Worm (Caenorhabditis elegans) whole organism, early embryonic: ENCODE results near the gene kin-29.
"Not testable (repeated sequence)": the region's sequence is repeated elsewhere in the genome, so short reads cannot be mapped to it uniquely, and the experiment has no call there.

Experiments
- B0310.2 ChIP-seq: sonication (generic microtip); optimal IDR thresholded peaks from 2 replicates; lab custom pipeline; 2016; ENCODE audit warnings: mild to moderate bottlenecking, missing genetic modification characterization, missing compliant biosample characterization
- F13C5.2 ChIP-seq: sonication (generic microtip); optimal IDR thresholded peaks from 2 replicates; lab custom pipeline; 2017; ENCODE audit warnings: mild to moderate bottlenecking, missing genetic modification characterization, inconsistent platforms, missing compliant biosample characterization
- aly-1 ChIP-seq: sonication (generic microtip); optimal IDR thresholded peaks from 2 replicates; lab custom pipeline; 2016; ENCODE audit warnings: missing genetic modification characterization, missing compliant biosample characterization
- ama-1 ChIP-seq: fragments of 150-350 bp; optimal IDR thresholded peaks from 2 replicates; lab custom pipeline; 2014
- ceh-13 ChIP-seq: fragments of 200-800 bp; sonication (Bioruptor generic); optimal IDR thresholded peaks from 2 replicates; lab custom pipeline; 2018; ENCODE audit warnings: mild to moderate bottlenecking, missing genetic modification characterization, missing compliant biosample characterization
- ceh-36 ChIP-seq: sonication (generic microtip); optimal IDR thresholded peaks from 2 replicates; lab custom pipeline; 2016; ENCODE audit warnings: missing genetic modification characterization, inconsistent platforms, missing compliant biosample characterization
- ets-7 ChIP-seq: sonication (generic microtip); optimal IDR thresholded peaks from 2 replicates; lab custom pipeline; 2016; ENCODE audit warnings: missing genotype, missing genetic modification characterization, missing compliant biosample characterization
- flt-1 ChIP-seq: fragments of 200-800 bp; sonication (Bioruptor generic); IDR thresholded peaks from 2 replicates; pipeline ENCODE4 v1.3.6; 2022; ENCODE audit warnings: missing genetic modification characterization, missing compliant biosample characterization
- hmbx-1 ChIP-seq: sonication (generic microtip); optimal IDR thresholded peaks from 2 replicates; lab custom pipeline; 2016; ENCODE audit warnings: mild to moderate bottlenecking, missing genetic modification characterization, missing compliant biosample characterization
- hmg-4 ChIP-seq: fragments of 200-800 bp; sonication (Bioruptor generic); optimal IDR thresholded peaks from 2 replicates; lab custom pipeline; 2018; ENCODE audit warnings: mild to moderate bottlenecking, missing genetic modification characterization, missing compliant biosample characterization
- hnd-1 ChIP-seq: sonication (generic microtip); optimal IDR thresholded peaks from 2 replicates; lab custom pipeline; 2016; ENCODE audit warnings: missing genetic modification characterization, missing compliant biosample characterization
- pes-1 ChIP-seq: fragments of 200-800 bp; sonication (Bioruptor generic); IDR thresholded peaks from 2 replicates; pipeline ENCODE4 v1.3.6; 2022; ENCODE audit warnings: missing genetic modification reagents, missing genetic modification characterization, missing compliant biosample characterization
- scrt-1 ChIP-seq: fragments of 200-800 bp; sonication (Bioruptor generic); IDR thresholded peaks from 2 replicates; pipeline ENCODE4 v1.3.6; 2022; ENCODE audit warnings: missing genetic modification characterization, missing compliant biosample characterization
- sea-1 ChIP-seq: fragments of 200-800 bp; sonication (Bioruptor generic); conservative IDR thresholded peaks from 2 replicates; pipeline ENCODE4 v1.3.6; 2022; ENCODE audit warnings: missing genetic modification characterization, missing compliant biosample characterization
- tbx-11 ChIP-seq: fragments of 200-800 bp; sonication (Bioruptor generic); IDR thresholded peaks from 2 replicates; pipeline ENCODE4 v1.3.6; 2022; ENCODE audit warnings: missing genetic modification characterization, missing compliant biosample characterization
- tbx-37 ChIP-seq: fragments of 200-800 bp; sonication (Bioruptor generic); conservative IDR thresholded peaks from 2 replicates; pipeline ENCODE4 v1.3.6; 2022; ENCODE audit warnings: missing genetic modification reagents, missing genetic modification characterization, missing compliant biosample characterization
- tra-4 ChIP-seq: sonication (generic microtip); optimal IDR thresholded peaks from 2 replicates; lab custom pipeline; 2017; ENCODE audit warnings: missing genetic modification characterization, missing compliant biosample characterization

The kin-29 gene

DNA sequence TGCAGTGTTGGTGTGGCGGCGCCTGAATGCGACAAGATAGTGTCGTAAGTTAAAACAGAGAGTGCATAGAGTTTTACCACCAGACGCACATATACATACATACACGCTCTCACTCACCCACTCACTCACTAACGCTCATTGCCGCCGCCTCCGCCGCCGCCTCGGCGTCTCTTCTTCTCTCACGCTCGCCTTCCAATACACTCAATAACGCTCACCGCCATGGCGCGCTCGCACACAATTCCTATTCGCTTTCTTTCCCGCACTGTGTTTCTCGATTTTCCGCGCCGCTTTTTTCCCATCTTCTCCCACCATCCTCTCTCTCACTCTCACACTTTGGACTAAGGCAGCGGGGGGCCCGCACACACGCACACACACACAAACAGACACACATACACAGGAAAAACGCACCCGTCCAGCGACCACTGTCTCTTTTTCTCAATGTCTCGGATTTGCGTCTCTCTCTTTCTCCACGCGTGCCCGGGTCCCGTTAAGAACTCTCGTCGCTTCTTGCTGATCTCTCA lies at the start of gene kin-29:
Gene kin-29, minus strand, starts transcription at position 51 of the 521 bp plus-strand sequence.
- TF ChIP-seq hmg-4 (peak; percentile 94), aly-1 (tag; lab: Kevin White, UChicago) (peak; percentile 85), hnd-1 (peak; percentile 12), ama-1 (lab: Kevin White, UChicago) (no peak), F13C5.2 (tag; lab: Kevin White, UChicago) (peak; percentile 82), ceh-13 (GFP tag; lab: Kevin White, UChicago) (no peak), ets-7 (no peak), tbx-11 (GFP tag; lab: Robert Waterston, UW) (no peak), sea-1 (no peak), B0310.2 (tag; lab: Kevin White, UChicago) (no peak), ceh-36 (tag; lab: Kevin White, UChicago) (no peak), scrt-1 (GFP tag; lab: Robert Waterston, UW) (peak; percentile 38; the same call in 1 of the 2 replicates), flt-1 (GFP tag; lab: Robert Waterston, UW) (peak; percentile 3; the same call in 1 of the 2 replicates), tra-4 (tag; lab: Kevin White, UChicago) (peak; percentile 50)

DNA sequence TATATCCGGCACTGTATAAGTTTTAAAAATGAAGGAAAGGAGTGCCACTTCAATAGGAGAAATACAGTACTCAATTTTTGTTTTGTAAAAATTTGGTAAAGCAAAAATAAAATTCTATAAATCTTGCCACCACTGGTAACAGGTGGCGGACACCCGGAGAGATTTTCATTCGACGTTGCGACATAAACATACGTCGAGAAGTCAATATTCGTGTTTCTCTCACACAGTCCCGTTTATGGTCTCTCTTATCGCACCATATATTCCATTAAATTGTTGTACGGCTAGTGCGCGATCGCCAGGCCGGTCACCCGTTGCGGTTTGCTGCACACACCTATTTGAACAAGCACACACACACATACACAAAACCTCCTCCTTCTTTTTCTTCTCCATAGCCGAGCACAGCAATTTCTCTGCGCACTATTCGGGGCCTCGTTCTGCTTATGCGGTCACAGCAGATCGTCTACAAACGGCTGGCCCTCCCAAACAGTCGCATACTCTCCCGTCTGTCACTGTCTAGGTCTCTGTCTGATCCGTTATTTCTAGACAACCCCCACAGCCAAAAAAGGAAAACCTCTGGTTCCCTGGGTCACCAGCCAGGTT lies 48.8 kb upstream of the kin-29 start:
- no peak for TF ChIP-seq tbx-37 (GFP tag; lab: Robert Waterston, UW)
- 0 out of 2 replicates have a peak, but pooled peaks have one; percentile 25 for TF ChIP-seq flt-1 (GFP tag; lab: Robert Waterston, UW)
- no peak for TF ChIP-seq ets-7
- TF ChIP-seq ama-1 (lab: Kevin White, UChicago) = no peak
- TF ChIP-seq ceh-36 (tag; lab: Kevin White, UChicago) = no peak
- TF ChIP-seq ceh-13 (GFP tag; lab: Kevin White, UChicago) = no peak
- TF ChIP-seq F13C5.2 (tag; lab: Kevin White, UChicago) = peak; percentile 19
- TF ChIP-seq hnd-1 = no peak
- TF ChIP-seq hmg-4 = peak; percentile 80
- no peak for TF ChIP-seq pes-1 (GFP tag; lab: Robert Waterston, UW)
- TF ChIP-seq tra-4 (tag; lab: Kevin White, UChicago) = no peak

DNA sequence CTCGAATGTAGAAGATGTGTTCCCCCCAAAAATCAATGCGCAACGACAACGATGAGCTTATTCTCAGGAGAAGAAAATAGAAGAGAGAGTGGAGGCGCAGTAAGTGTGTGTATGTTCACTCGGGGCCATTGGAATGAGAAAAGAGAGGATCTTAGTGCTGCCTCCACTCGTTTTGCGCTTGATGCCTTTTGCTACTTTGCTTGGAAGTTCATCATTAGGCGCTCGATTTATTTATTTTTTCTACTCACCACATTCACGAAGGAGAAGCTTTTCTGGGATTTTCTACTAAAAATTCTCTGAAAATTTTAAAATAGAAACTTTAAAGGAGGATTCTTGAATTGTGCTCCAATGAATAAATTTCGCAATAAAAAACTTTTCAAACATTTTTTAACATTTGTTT lies 46.0 kb upstream of the kin-29 start, which contains the start of gene F52B10.3:
Gene F52B10.3, minus strand, starts transcription at position 101 of the 400 bp plus-strand sequence.
- no peak for TF ChIP-seq tbx-11 (GFP tag; lab: Robert Waterston, UW)
- TF ChIP-seq sea-1 = no peak

DNA sequence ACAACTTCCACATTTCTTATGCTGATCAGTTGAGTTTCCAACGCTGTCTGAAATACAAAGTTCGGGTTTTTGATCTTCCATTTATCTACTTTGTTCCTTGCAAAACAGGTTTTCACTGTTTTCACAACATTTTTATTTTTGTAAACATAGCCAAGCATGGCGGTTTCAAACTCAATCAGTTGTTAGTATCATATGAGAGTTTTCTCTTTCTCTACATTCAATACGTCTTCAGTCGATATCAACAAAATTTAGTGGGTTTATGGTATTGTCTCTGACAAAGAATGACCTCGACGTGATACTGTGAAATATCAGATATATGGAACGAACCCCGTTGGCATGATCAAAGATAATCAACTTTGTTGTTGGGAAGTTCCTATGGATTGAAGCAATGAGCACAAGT lies 43.4 kb upstream of the kin-29 start:
- TF ChIP-seq tra-4 (tag; lab: Kevin White, UChicago) = no peak
- no peak for TF ChIP-seq ama-1 (lab: Kevin White, UChicago)
- no peak for TF ChIP-seq sea-1

DNA sequence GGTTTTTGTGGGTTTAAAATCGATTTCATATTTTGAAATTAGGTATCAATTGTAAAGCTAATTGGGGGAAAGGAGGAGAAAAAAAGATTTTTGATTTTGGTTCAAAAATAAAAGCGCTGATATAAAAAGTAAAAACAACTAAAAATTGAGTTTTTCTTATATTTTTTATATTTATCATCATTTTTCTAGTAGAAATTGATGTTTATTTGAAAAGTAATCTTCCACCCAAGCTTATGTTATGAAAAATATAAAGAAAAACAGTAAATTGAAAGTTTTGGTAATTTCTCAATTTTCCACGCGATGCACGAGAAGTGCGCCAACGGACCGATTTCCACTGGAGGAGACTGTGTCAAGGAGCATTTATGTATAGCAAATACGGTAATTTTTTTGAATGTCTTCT lies 42.0 kb upstream of the kin-29 start, which contains the start of gene B0410.1:
Gene B0410.1, plus strand, starts transcription at position 301 of the 400 bp plus-strand sequence.
- not testable (repeated sequence) for TF ChIP-seq flt-1 (GFP tag; lab: Robert Waterston, UW); hnd-1; pes-1 (GFP tag; lab: Robert Waterston, UW)

DNA sequence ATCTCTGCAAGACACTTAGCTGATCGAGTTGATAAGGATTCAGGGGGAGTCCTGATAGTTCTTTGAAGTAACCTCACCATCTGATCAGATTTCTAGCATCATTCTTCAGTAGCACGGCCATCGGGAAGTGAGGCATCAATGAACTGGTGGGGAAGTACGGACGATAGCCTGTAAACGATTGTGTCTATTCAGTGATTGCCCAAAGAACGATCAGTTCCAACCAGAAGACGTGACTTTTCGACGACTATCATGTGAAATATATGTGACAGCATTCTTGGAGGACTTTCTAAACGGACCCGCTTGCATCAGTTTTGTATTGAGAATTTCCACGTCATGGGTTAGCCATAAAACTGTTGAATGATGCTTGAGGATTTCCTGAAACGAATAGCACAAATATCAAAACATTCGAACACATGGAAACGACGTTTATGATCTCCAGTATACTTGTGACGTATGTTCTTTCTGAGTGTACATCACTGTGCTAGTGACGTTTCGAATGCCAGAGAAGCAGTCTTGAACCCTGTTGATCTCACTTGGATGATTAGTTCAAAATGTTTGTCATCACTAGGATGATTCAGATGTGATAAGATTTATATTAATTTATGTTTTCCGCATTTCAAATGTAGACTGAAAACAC lies 40.9 kb upstream of the kin-29 start:
- TF ChIP-seq B0310.2 (tag; lab: Kevin White, UChicago) (no peak), F13C5.2 (tag; lab: Kevin White, UChicago) (no peak), flt-1 (GFP tag; lab: Robert Waterston, UW) (no peak), ceh-36 (tag; lab: Kevin White, UChicago) (no peak), ets-7 (no peak), tra-4 (tag; lab: Kevin White, UChicago) (no peak), hmg-4 (no peak), scrt-1 (GFP tag; lab: Robert Waterston, UW) (no peak), pes-1 (GFP tag; lab: Robert Waterston, UW) (no peak), hmbx-1 (tag; lab: Kevin White, UChicago) (no peak), tbx-37 (GFP tag; lab: Robert Waterston, UW) (no peak), sea-1 (no peak), ceh-13 (GFP tag; lab: Kevin White, UChicago) (no peak), ama-1 (lab: Kevin White, UChicago) (no peak), tbx-11 (GFP tag; lab: Robert Waterston, UW) (no peak), hnd-1 (no peak), aly-1 (tag; lab: Kevin White, UChicago) (no peak)

DNA sequence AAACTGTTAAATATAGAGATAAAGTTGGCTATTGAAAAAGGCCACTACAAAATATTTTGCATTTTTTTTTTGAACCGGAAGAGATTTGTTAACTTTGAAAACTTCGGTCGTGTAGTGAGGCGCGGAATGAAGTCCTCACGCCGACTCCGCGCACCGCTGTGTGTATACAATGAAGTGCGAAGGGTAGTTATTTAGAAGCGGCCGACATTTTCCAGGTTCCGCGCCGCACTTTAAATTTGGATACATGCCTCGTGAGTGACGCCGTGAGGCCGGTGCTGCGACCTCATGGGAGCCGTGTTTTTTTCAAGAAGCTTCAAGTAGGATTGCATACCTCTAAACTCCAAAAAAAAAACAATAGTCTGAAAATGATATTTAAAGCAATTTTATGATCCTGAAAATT lies 39.6 kb upstream of the kin-29 start:
- no peak for TF ChIP-seq aly-1 (tag; lab: Kevin White, UChicago)
- TF ChIP-seq ets-7 = no peak
- TF ChIP-seq hmg-4 = no peak
- TF ChIP-seq hnd-1 = no peak
- TF ChIP-seq pes-1 (GFP tag; lab: Robert Waterston, UW) = no peak
- no peak for TF ChIP-seq ceh-13 (GFP tag; lab: Kevin White, UChicago)
- no peak for TF ChIP-seq F13C5.2 (tag; lab: Kevin White, UChicago)
- TF ChIP-seq B0310.2 (tag; lab: Kevin White, UChicago) = no peak
- TF ChIP-seq ceh-36 (tag; lab: Kevin White, UChicago) = no peak
- no peak for TF ChIP-seq tbx-37 (GFP tag; lab: Robert Waterston, UW)
- no peak for TF ChIP-seq flt-1 (GFP tag; lab: Robert Waterston, UW)
- no peak for TF ChIP-seq ama-1 (lab: Kevin White, UChicago)
- no peak for TF ChIP-seq hmbx-1 (tag; lab: Kevin White, UChicago)
